Worm (Caenorhabditis elegans) whole organism, L2 larva: ENCODE data around the gene C05E11.7.

Experiments used
- egl-27 ChIP-seq: sonication (generic microtip); optimal IDR thresholded peaks from 3 replicates; lab custom pipeline; 2017; ENCODE audit warnings: missing biosample characterization, missing genetic modification reagents, missing genetic modification characterization
- elt-1 ChIP-seq: fragments of 150-350 bp; optimal IDR thresholded peaks from 2 replicates; lab custom pipeline; 2014; ENCODE audit warnings: missing biosample characterization, missing genetic modification characterization
- mdl-1 ChIP-seq, 2 experiments: fragments of 150-350 bp in 1 of 2; sonication (generic microtip) in 1 of 2; optimal IDR thresholded peaks; 2 replicates each; lab custom pipeline; 2017; ENCODE audit warnings: missing biosample characterization in 2 of 2, missing genetic modification characterization in 2 of 2
- nhr-11 ChIP-seq: fragments of 150-350 bp; optimal IDR thresholded peaks from 2 replicates; lab custom pipeline; 2014; ENCODE audit warnings: missing biosample characterization, missing genetic modification characterization
- nhr-237 ChIP-seq: fragments of 150-350 bp; optimal IDR thresholded peaks from 2 replicates; lab custom pipeline; 2014; ENCODE audit warnings: missing biosample characterization, missing genetic modification characterization
- nhr-25 ChIP-seq: fragments of 150-350 bp; sonication (generic microtip); optimal IDR thresholded peaks from 3 replicates; lab custom pipeline; 2014; ENCODE audit warnings: missing biosample characterization, missing genetic modification characterization
- nhr-77 ChIP-seq: fragments of 150-350 bp; optimal IDR thresholded peaks from 2 replicates; lab custom pipeline; 2014; ENCODE audit warnings: missing biosample characterization, missing genetic modification characterization
- snpc-4 ChIP-seq: fragments of 150-350 bp; optimal IDR thresholded peaks from 2 replicates; lab custom pipeline; 2014; ENCODE audit warnings: missing biosample characterization, missing genetic modification characterization
- unc-62 ChIP-seq: fragments of 150-350 bp; optimal IDR thresholded peaks from 2 replicates; lab custom pipeline; 2014; ENCODE audit warnings: missing biosample characterization, missing genetic modification reagents, missing genetic modification characterization
- zag-1 ChIP-seq: fragments of 150-350 bp; optimal IDR thresholded peaks from 2 replicates; lab custom pipeline; 2014; ENCODE audit warnings: missing biosample characterization, missing genetic modification characterization
- ztf-1 ChIP-seq: fragments of 200-800 bp; sonication (Bioruptor generic); conservative IDR thresholded peaks from 2 replicates; pipeline ENCODE4 v1.3.6; 2022; ENCODE audit warnings: missing genetic modification characterization, missing compliant biosample characterization
- ztf-11 ChIP-seq: sonication (generic microtip); optimal IDR thresholded peaks from 2 replicates; lab custom pipeline; 2017; ENCODE audit warnings: missing biosample characterization, missing genetic modification characterization
- ztf-4 ChIP-seq: fragments of 150-350 bp; optimal IDR thresholded peaks from 2 replicates; lab custom pipeline; 2014; ENCODE audit warnings: missing biosample characterization, missing genetic modification characterization

DNA sequence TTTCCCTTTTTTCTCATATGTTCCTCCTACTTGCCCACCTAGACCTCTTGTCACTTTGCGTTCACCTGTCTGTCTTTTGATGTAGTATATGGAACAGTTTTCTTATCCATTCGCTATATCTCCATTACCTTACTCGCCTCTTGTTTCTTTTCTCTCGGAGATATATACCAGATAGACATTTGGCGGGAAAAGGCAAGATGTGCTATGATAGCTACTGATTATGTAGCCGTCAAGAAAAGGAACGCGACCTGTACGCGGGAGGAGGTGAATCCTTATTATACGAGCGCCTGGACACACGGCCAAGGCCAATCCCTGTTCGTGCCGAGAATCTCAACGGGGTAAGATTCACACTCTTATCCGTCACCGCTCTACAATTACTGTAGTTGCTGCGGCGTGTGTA, 32.4 kb downstream of the C05E11.7 start:
- no peak for TF ChIP-seq snpc-4 (tag; lab: Kevin White, UChicago)
- no peak for TF ChIP-seq unc-62 (GFP tag; lab: Kevin White, UChicago)
- TF ChIP-seq nhr-11 (tag; lab: Kevin White, UChicago): no peak
- no peak for TF ChIP-seq nhr-77 (tag; lab: Kevin White, UChicago)
- no peak for TF ChIP-seq ztf-4 (tag; lab: Kevin White, UChicago)
- TF ChIP-seq mdl-1 (tag; optimal IDR thresholded peaks at IDR 0.05; lab: Kevin White, UChicago): no peak
- TF ChIP-seq ztf-11 (tag; lab: Kevin White, UChicago): no peak
- no peak for TF ChIP-seq egl-27
- TF ChIP-seq elt-1 (tag; lab: Kevin White, UChicago): no peak
- TF ChIP-seq nhr-237: no peak
- TF ChIP-seq nhr-25 (tag; lab: Kevin White, UChicago): no peak
- TF ChIP-seq ztf-1: no peak
- no peak for TF ChIP-seq zag-1 (tag; lab: Kevin White, UChicago)
